Fruit fly (Drosophila melanogaster) whole organism, embryonic: ENCODE results near the gene Fkbp59.

Source experiments
- CG11456 ChIP-seq: fragments of 200-800 bp; sonication (Bioruptor generic); IDR thresholded peaks from 3 replicates; pipeline ENCODE4 v1.3.6; 2022; ENCODE audit warnings: missing biosample characterization, missing genetic modification characterization
- CG12219 ChIP-seq: fragments of 200-800 bp; sonication (Bioruptor generic); optimal IDR thresholded peaks from 3 replicates; lab custom pipeline; 2018; ENCODE audit warnings: missing biosample characterization, mild to moderate bottlenecking, missing genetic modification characterization
- CG12659 ChIP-seq: fragments of 200-800 bp; sonication (Bioruptor generic); optimal IDR thresholded peaks from 3 replicates; lab custom pipeline; 2017; ENCODE audit warnings: mild to moderate bottlenecking, missing biosample characterization, missing genetic modification reagents, missing genetic modification characterization
- CG12942 ChIP-seq: fragments of 200-800 bp; sonication (Bioruptor generic); optimal IDR thresholded peaks from 3 replicates; lab custom pipeline; 2016; ENCODE audit warnings: missing biosample characterization, missing genetic modification characterization
- CG13123 ChIP-seq: fragments of 200-800 bp; sonication (Bioruptor generic); optimal IDR thresholded peaks from 2 replicates; lab custom pipeline; 2016; ENCODE audit warnings: missing biosample characterization, missing genetic modification characterization
- CG15479 ChIP-seq: fragments of 200-800 bp; sonication (Bioruptor generic); optimal IDR thresholded peaks from 3 replicates; lab custom pipeline; 2019; ENCODE audit warnings: missing biosample characterization, mild to moderate bottlenecking, missing genetic modification characterization, moderate library complexity
- CG1603 ChIP-seq: fragments of 200-800 bp; sonication (Bioruptor generic); optimal IDR thresholded peaks from 2 replicates; lab custom pipeline; 2019; ENCODE audit warnings: missing biosample characterization, mild to moderate bottlenecking, missing genetic modification characterization, moderate library complexity
- CG1647 ChIP-seq: fragments of 200-800 bp; sonication (Bioruptor generic); optimal IDR thresholded peaks from 3 replicates; lab custom pipeline; 2016; ENCODE audit warnings: missing biosample characterization, missing genetic modification characterization
- CG17328 ChIP-seq: fragments of 200-800 bp; sonication (Bioruptor generic); IDR thresholded peaks from 2 replicates; pipeline ENCODE4 v1.3.6; 2022; ENCODE audit warnings: missing biosample characterization, missing genetic modification characterization
- CG18599 ChIP-seq: fragments of 200-800 bp; sonication (Bioruptor generic); optimal IDR thresholded peaks from 3 replicates; lab custom pipeline; 2017; ENCODE audit warnings: missing biosample characterization, missing genetic modification characterization, mild to moderate bottlenecking, moderate library complexity, missing genetic modification reagents
- CG2875 ChIP-seq: fragments of 200-800 bp; sonication (Bioruptor generic); optimal IDR thresholded peaks from 2 replicates; lab custom pipeline; 2017; ENCODE audit warnings: missing biosample characterization, mild to moderate bottlenecking, missing genetic modification characterization, missing genetic modification reagents
- CG31224 ChIP-seq: fragments of 200-800 bp; sonication (Bioruptor generic); IDR thresholded peaks from 2 replicates; pipeline ENCODE4 v1.3.6; 2022; ENCODE audit warnings: missing biosample characterization, missing genetic modification characterization
- CG33557 ChIP-seq: fragments of 200-800 bp; sonication (Bioruptor generic); optimal IDR thresholded peaks from 2 replicates; lab custom pipeline; 2019; ENCODE audit warnings: missing biosample characterization, mild to moderate bottlenecking, missing genetic modification characterization, moderate library complexity
- CG34376 ChIP-seq: fragments of 200-800 bp; sonication (Bioruptor generic); optimal IDR thresholded peaks from 2 replicates; lab custom pipeline; 2018; ENCODE audit warnings: missing biosample characterization, mild to moderate bottlenecking, missing genetic modification characterization
- CG42726 ChIP-seq: fragments of 200-800 bp; sonication (Bioruptor generic); IDR thresholded peaks from 2 replicates; pipeline ENCODE4 v1.3.6; 2022; ENCODE audit warnings: missing biosample characterization, missing genetic modification characterization; ENCODE audit not compliant: partially characterized antibody
- CG4360 ChIP-seq: fragments of 200-800 bp; sonication (Bioruptor generic); IDR thresholded peaks from 2 replicates; pipeline ENCODE4 v1.3.6; 2022; ENCODE audit warnings: missing biosample characterization, missing genetic modification characterization
- CG5245 ChIP-seq: fragments of 200-800 bp; sonication (Bioruptor generic); optimal IDR thresholded peaks from 3 replicates; lab custom pipeline; 2016; ENCODE audit warnings: missing biosample characterization, missing genetic modification characterization
- CG6791 ChIP-seq: fragments of 200-800 bp; sonication (Bioruptor generic); IDR thresholded peaks from 3 replicates; pipeline ENCODE4 v1.3.6; 2022; ENCODE audit warnings: missing biosample characterization, missing genetic modification characterization; ENCODE audit not compliant: partially characterized antibody
- CG7556 ChIP-seq: fragments of 200-800 bp; sonication (Bioruptor generic); optimal IDR thresholded peaks from 2 replicates; lab custom pipeline; 2017; ENCODE audit warnings: missing biosample characterization, mild to moderate bottlenecking, missing genetic modification characterization
- CG8478 ChIP-seq: fragments of >200 bp; optimal IDR thresholded peaks from 2 replicates; lab custom pipeline; 2018
- CG9817 ChIP-seq: fragments of 200-800 bp; sonication (Bioruptor generic); optimal IDR thresholded peaks from 2 replicates; lab custom pipeline; 2018; ENCODE audit warnings: missing biosample characterization, mild to moderate bottlenecking, missing genetic modification characterization, moderate library complexity
- D19A ChIP-seq: fragments of 200-800 bp; optimal IDR thresholded peaks from 3 replicates; lab custom pipeline; 2019; ENCODE audit warnings: missing biosample characterization, mild to moderate bottlenecking, missing genetic modification characterization, moderate library complexity
- Doc3 ChIP-seq: fragments of 200-800 bp; sonication (Bioruptor generic); IDR thresholded peaks from 3 replicates; pipeline ENCODE4 v1.3.6; 2022; ENCODE audit warnings: missing biosample characterization, missing genetic modification characterization; ENCODE audit not compliant: partially characterized antibody
- Hey ChIP-seq: fragments of 200-800 bp; sonication (Bioruptor generic); optimal IDR thresholded peaks from 3 replicates; lab custom pipeline; 2018; ENCODE audit warnings: missing biosample characterization, mild to moderate bottlenecking, missing genetic modification characterization
- Hmr ChIP-seq: fragments of 200-800 bp; sonication (Bioruptor generic); optimal IDR thresholded peaks from 3 replicates; lab custom pipeline; 2017; ENCODE audit warnings: mild to moderate bottlenecking, missing biosample characterization, missing genetic modification reagents, missing genetic modification characterization
- MESR4 ChIP-seq: fragments of 200-800 bp; sonication (Bioruptor generic); optimal IDR thresholded peaks from 2 replicates; lab custom pipeline; 2018; ENCODE audit warnings: missing biosample characterization, mild to moderate bottlenecking, missing genetic modification characterization, moderate library complexity
- NFAT ChIP-seq: fragments of 200-800 bp; sonication (Bioruptor generic); IDR thresholded peaks from 2 replicates; pipeline ENCODE4 v1.3.6; 2022; ENCODE audit warnings: missing biosample characterization, missing genetic modification characterization
- Neu2 ChIP-seq: fragments of 200-800 bp; sonication (Bioruptor generic); optimal IDR thresholded peaks from 3 replicates; lab custom pipeline; 2016; ENCODE audit warnings: missing biosample characterization, missing genetic modification characterization, borderline replicate concordance
- Nf-YC ChIP-seq: fragments of 200-800 bp; optimal IDR thresholded peaks from 3 replicates; lab custom pipeline; 2019; ENCODE audit warnings: missing biosample characterization, mild to moderate bottlenecking, missing genetic modification characterization, moderate library complexity
- Oaz ChIP-seq: fragments of 200-800 bp; sonication (Bioruptor generic); IDR thresholded peaks from 2 replicates; pipeline ENCODE4 v1.3.6; 2022; ENCODE audit warnings: missing biosample characterization, missing genetic modification characterization
- Pdp1 ChIP-seq, 2 experiments: fragments of 200-800 bp; sonication (Bioruptor generic); optimal IDR thresholded peaks; 3 replicates each; lab custom pipeline; 2016; ENCODE audit warnings: missing biosample characterization in 2 of 2, missing genetic modification characterization in 2 of 2, mild to moderate bottlenecking in 1 of 2, moderate library complexity in 1 of 2
- Tbp ChIP-seq: fragments of >200 bp; optimal IDR thresholded peaks from 2 replicates; lab custom pipeline; 2018; ENCODE audit warnings: missing biosample characterization, missing genetic modification characterization
- abd-A ChIP-seq: fragments of 200-800 bp; sonication (Bioruptor generic); optimal IDR thresholded peaks from 3 replicates; lab custom pipeline; 2019; ENCODE audit warnings: missing biosample characterization, mild to moderate bottlenecking, missing genetic modification characterization, moderate library complexity
- aop ChIP-seq: fragments of 200-800 bp; sonication (Bioruptor generic); IDR thresholded peaks from 2 replicates; pipeline ENCODE4 v1.3.6; 2022; ENCODE audit warnings: missing biosample characterization, missing genetic modification characterization
- br ChIP-seq: fragments of >200 bp; optimal IDR thresholded peaks from 2 replicates; lab custom pipeline; 2017
- da ChIP-seq: fragments of 200-800 bp; sonication (Bioruptor generic); optimal IDR thresholded peaks from 2 replicates; lab custom pipeline; 2016; ENCODE audit warnings: missing biosample characterization, missing genetic modification characterization
- disco-r ChIP-seq: fragments of 200-800 bp; sonication (Bioruptor generic); optimal IDR thresholded peaks from 2 replicates; lab custom pipeline; 2016; ENCODE audit warnings: missing biosample characterization, missing genetic modification characterization
- gce ChIP-seq: fragments of 200-800 bp; sonication (Bioruptor generic); IDR thresholded peaks from 3 replicates; pipeline ENCODE4 v1.3.6; 2022; ENCODE audit warnings: missing biosample characterization, missing genetic modification characterization
- hbn ChIP-seq: fragments of 200-800 bp; sonication (Bioruptor generic); IDR thresholded peaks from 2 replicates; pipeline ENCODE4 v1.3.6; 2022; ENCODE audit warnings: missing biosample characterization, missing genetic modification characterization; ENCODE audit not compliant: partially characterized antibody
- hth ChIP-seq: fragments of >200 bp; optimal IDR thresholded peaks from 2 replicates; lab custom pipeline; 2017; ENCODE audit warnings: inconsistent platforms
- ken ChIP-seq: fragments of 200-800 bp; sonication (Bioruptor generic); IDR thresholded peaks from 3 replicates; pipeline ENCODE4 v1.3.6; 2022; ENCODE audit warnings: missing biosample characterization, missing genetic modification characterization
- lola ChIP-seq, 3 experiments: fragments of >200 bp in 2 of 3; fragments of 200-800 bp in 1 of 3; sonication (Bioruptor generic) in 1 of 3; optimal IDR thresholded peaks; 2 replicates each; lab custom pipeline; 2017 to 2019; ENCODE audit warnings: missing biosample characterization in 3 of 3, missing genetic modification characterization in 3 of 3, mild to moderate bottlenecking in 1 of 3, moderate library complexity in 1 of 3
- lov ChIP-seq, 2 experiments: fragments of 200-800 bp in 1 of 2; fragments of >200 bp in 1 of 2; sonication (Bioruptor generic) in 1 of 2; IDR thresholded peaks in 1 of 2; optimal IDR thresholded peaks in 1 of 2; 2 replicates in 1 of 2; 3 replicates in 1 of 2; pipeline versions ENCODE4 v1.3.6 to Lab custom; 2017 to 2022; ENCODE audit warnings: missing biosample characterization in 1 of 2, missing genetic modification characterization in 1 of 2
- nau ChIP-seq: fragments of 200-800 bp; sonication (Bioruptor generic); optimal IDR thresholded peaks from 3 replicates; lab custom pipeline; 2017; ENCODE audit warnings: missing biosample characterization, mild to moderate bottlenecking, missing genetic modification characterization, missing genetic modification reagents
- psq ChIP-seq: fragments of 200-800 bp; sonication (Bioruptor generic); optimal IDR thresholded peaks from 2 replicates; lab custom pipeline; 2017; ENCODE audit warnings: missing biosample characterization, missing genetic modification characterization
- schlank ChIP-seq: fragments of 200-800 bp; sonication (Bioruptor generic); optimal IDR thresholded peaks from 2 replicates; lab custom pipeline; 2018; ENCODE audit warnings: missing biosample characterization, mild to moderate bottlenecking, missing genetic modification characterization
- sqz ChIP-seq: fragments of 200-800 bp; sonication (Bioruptor generic); optimal IDR thresholded peaks from 3 replicates; lab custom pipeline; 2018; ENCODE audit warnings: missing biosample characterization, mild to moderate bottlenecking, missing genetic modification characterization
- tx ChIP-seq: fragments of 200-800 bp; sonication (Bioruptor generic); optimal IDR thresholded peaks from 2 replicates; lab custom pipeline; 2016; ENCODE audit warnings: missing biosample characterization, missing genetic modification characterization

The Fkbp59 gene

dm6 chr2L:9918020-9918959, 30.5 kb downstream of the Fkbp59 start, which contains the start of the genes CG5885 and CG4598:
Gene CG5885 (minus strand): TSS chr2L:9918330.
Gene CG4598 (plus strand): TSS chr2L:9918618.
- peak; percentile 34 for TF ChIP-seq CG9817 (tag; lab: Kevin White, UChicago)
- no peak for TF ChIP-seq aop (GFP tag; lab: Robert Waterston, UW)
- peak; percentile 26 for TF ChIP-seq CG13123 (GFP tag; lab: Kevin White, UChicago)
- TF ChIP-seq CG5245 (GFP tag; lab: Kevin White, UChicago) = no peak
- peak; percentile 78 for TF ChIP-seq CG12659 (GFP tag; lab: Kevin White, UChicago)
- peak; percentile 75 for TF ChIP-seq Hmr (GFP tag; lab: Kevin White, UChicago)
- TF ChIP-seq Tbp = no peak
- TF ChIP-seq Neu2 (GFP tag; lab: Kevin White, UChicago) = no peak
- peak; percentile 97 for TF ChIP-seq MESR4 (GFP tag; lab: Kevin White, UChicago)
- peak; percentile 68 for TF ChIP-seq hbn
- peak; percentile 70 for TF ChIP-seq CG17328 (GFP tag; lab: Robert Waterston, UW)
- TF ChIP-seq CG12219 (GFP tag; lab: Kevin White, UChicago) = peak; percentile 59
- TF ChIP-seq CG15479 (GFP tag; lab: Kevin White, UChicago) = no peak
- TF ChIP-seq Hey (tag; lab: Kevin White, UChicago) = no peak
- peak; percentile 50 for TF ChIP-seq schlank (tag; lab: Kevin White, UChicago)
- TF ChIP-seq CG6791 (GFP tag; lab: Robert Waterston, UW) = peak; percentile 78
- TF ChIP-seq CG18599 (GFP tag; lab: Kevin White, UChicago) = peak; percentile 70
- peak; percentile 16 to 68 for TF ChIP-seq Pdp1 (GFP tag; optimal IDR thresholded peaks at IDR 0.05; lab: Kevin White, UChicago)
- no peak for TF ChIP-seq hth (lab: Kevin White, UChicago)
- no peak for TF ChIP-seq gce
- TF ChIP-seq psq = peak; percentile 42
- TF ChIP-seq CG7556 (GFP tag; lab: Kevin White, UChicago) = peak; percentile 71
- peak; percentile 3 for TF ChIP-seq CG34376
- TF ChIP-seq sqz (GFP tag; lab: Kevin White, UChicago) = no peak
- no peak for TF ChIP-seq lov (optimal IDR thresholded peaks at IDR 0.05; lab: Kevin White, UChicago)
- TF ChIP-seq lov (GFP tag; IDR thresholded peaks at IDR 0.05; lab: Robert Waterston, UW) = no peak
- TF ChIP-seq da (GFP tag; lab: Kevin White, UChicago) = no peak
- TF ChIP-seq Oaz (GFP tag; lab: Robert Waterston, UW) = 0 out of 2 replicates have a peak, but pooled peaks have one; percentile 20
- TF ChIP-seq CG8478 (lab: Kevin White, UChicago) = no peak
- TF ChIP-seq ken (GFP tag; lab: Robert Waterston, UW) = peak; percentile 71; the same call in 1 of the 3 replicates
- peak; percentile 46 for TF ChIP-seq tx (GFP tag; lab: Kevin White, UChicago)
- no peak for TF ChIP-seq CG31224 (GFP tag; lab: Robert Waterston, UW)
- peak; percentile 59; the same call in 2 of the 3 replicates for TF ChIP-seq Doc3 (GFP tag; lab: Robert Waterston, UW)
- TF ChIP-seq CG2875 (GFP tag; lab: Kevin White, UChicago) = no peak
- no peak for TF ChIP-seq br (lab: Kevin White, UChicago)
- peak; percentile 76 for TF ChIP-seq CG42726 (GFP tag; lab: Robert Waterston, UW)
- peak in 1 of 3 experiments; percentile 71 for TF ChIP-seq lola (GFP tag; optimal IDR thresholded peaks at IDR 0.05; lab: Kevin White, UChicago)
- TF ChIP-seq CG4360 (GFP tag; lab: Robert Waterston, UW) = no peak
- TF ChIP-seq NFAT = peak; percentile 50
- TF ChIP-seq abd-A (tag; lab: Kevin White, UChicago) = no peak
- TF ChIP-seq CG1603 (tag; lab: Kevin White, UChicago) = peak; percentile 78
- TF ChIP-seq Nf-YC (tag; lab: Kevin White, UChicago) = peak; percentile 67
- TF ChIP-seq CG1647 = no peak
- TF ChIP-seq CG33557 (GFP tag; lab: Kevin White, UChicago) = peak; percentile 48
- peak; percentile 99 for TF ChIP-seq D19A
- TF ChIP-seq CG12942 (GFP tag; lab: Kevin White, UChicago) = peak; percentile 63
- TF ChIP-seq CG11456 = peak; percentile 63
- no peak for TF ChIP-seq disco-r (GFP tag; lab: Kevin White, UChicago)
- TF ChIP-seq nau (GFP tag; lab: Kevin White, UChicago) = no peak
